Fruit fly (Drosophila melanogaster) whole organism: Measurements from ENCODE around the gene SmD2.

Source experiments
- CG8478 ChIP-seq: fragments of >200 bp; optimal IDR thresholded peaks from 2 replicates; lab custom pipeline; 2018; ENCODE audit warnings: inconsistent platforms
- Dll ChIP-seq: fragments of >200 bp; optimal IDR thresholded peaks from 2 replicates; lab custom pipeline; 2017
- EcR ChIP-seq, 2 experiments: fragments of >200 bp; optimal IDR thresholded peaks; 2 replicates each; lab custom pipeline; 2017; ENCODE audit warnings: missing biosample characterization in 2 of 2, missing genetic modification characterization in 2 of 2, missing genetic modification reagents in 2 of 2
- pan ChIP-seq: fragments of >200 bp; optimal IDR thresholded peaks from 2 replicates; lab custom pipeline; 2017
- psq ChIP-seq: fragments of >200 bp; optimal IDR thresholded peaks from 2 replicates; lab custom pipeline; 2017
- usp ChIP-seq: fragments of >200 bp; optimal IDR thresholded peaks from 2 replicates; lab custom pipeline; 2017; ENCODE audit warnings: missing biosample characterization, missing genetic modification characterization, mixed read lengths

SmD2 gene

dm6 chr3R:6345814-6346213 lies at the start of gene SmD2, which contains the start of gene CG18048:
TSS of gene SmD2 (minus strand) at chr3R:6345911.
TSS of gene CG18048 (plus strand) at chr3R:6346111.
- no peak for TF ChIP-seq EcR (GFP tag; optimal IDR thresholded peaks at IDR 0.05; lab: Kevin White, UChicago)
- TF ChIP-seq CG8478 (lab: Kevin White, UChicago) = no peak
- TF ChIP-seq usp = no peak
- TF ChIP-seq pan (lab: Kevin White, UChicago) = no peak
- no peak for TF ChIP-seq psq (lab: Kevin White, UChicago)
- no peak for TF ChIP-seq Dll (lab: Kevin White, UChicago)

DNA sequence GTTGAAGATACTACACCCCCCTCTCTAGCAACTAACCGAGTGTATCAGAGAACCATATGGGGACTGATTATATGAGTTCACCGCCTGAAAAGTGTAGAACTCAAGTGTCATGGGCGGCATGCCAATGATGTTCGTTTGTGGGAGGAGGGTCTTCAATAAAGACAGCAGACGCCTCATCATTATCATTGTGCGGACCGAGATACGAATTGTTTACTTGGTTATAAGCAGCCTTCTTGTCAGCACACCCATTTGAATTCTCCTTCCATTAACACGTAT lies 48.5 kb upstream of the SmD2 start:
- no peak for TF ChIP-seq EcR (GFP tag; optimal IDR thresholded peaks at IDR 0.05; lab: Kevin White, UChicago)
- TF ChIP-seq Dll (lab: Kevin White, UChicago) = no peak
- no peak for TF ChIP-seq psq (lab: Kevin White, UChicago)
- TF ChIP-seq pan (lab: Kevin White, UChicago) = no peak
- no peak for TF ChIP-seq CG8478 (lab: Kevin White, UChicago)
- TF ChIP-seq usp = no peak

DNA sequence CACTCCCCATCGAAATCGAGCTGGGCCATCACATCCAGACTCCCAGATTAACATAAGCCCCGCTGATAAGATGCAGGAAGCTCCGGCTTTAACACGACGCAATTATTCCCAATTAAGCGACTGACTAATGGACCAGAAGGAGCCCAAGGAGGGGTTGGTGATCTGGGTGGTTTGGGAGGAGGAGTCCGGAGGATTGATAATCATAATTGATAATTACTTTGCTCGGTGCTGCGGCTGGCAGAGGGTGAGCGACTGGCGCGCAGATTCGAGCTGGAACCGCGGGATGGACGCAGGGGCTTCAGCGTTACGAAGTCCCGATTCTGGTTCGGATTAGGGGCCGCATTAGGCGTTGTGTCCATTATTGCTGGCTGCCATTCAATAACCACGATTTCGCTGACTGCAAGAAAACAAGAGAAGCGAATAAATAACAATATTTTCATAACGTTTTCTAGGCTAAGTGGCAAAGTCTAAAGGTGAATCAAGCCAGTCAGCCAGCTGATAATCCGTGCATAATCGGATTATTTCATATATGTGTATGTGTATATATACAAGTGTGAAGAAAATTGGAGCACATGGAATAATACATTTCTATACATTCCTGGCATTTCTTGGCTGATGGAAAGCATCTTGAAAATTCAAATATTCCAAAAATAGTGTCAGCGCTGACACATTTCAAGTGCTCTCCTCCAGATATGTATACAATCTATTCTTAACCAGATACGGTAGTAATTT lies 48.0 kb upstream of the SmD2 start:
- no peak for TF ChIP-seq CG8478 (lab: Kevin White, UChicago)
- TF ChIP-seq Dll (lab: Kevin White, UChicago) = no peak
- TF ChIP-seq pan (lab: Kevin White, UChicago) = no peak
- TF ChIP-seq psq (lab: Kevin White, UChicago) = no peak
- no peak for TF ChIP-seq usp
- no peak for TF ChIP-seq EcR (GFP tag; optimal IDR thresholded peaks at IDR 0.05; lab: Kevin White, UChicago)

dm6 chr3R:6388414-6388830 lies 42.7 kb upstream of the SmD2 start:
- TF ChIP-seq EcR (GFP tag; optimal IDR thresholded peaks at IDR 0.05; lab: Kevin White, UChicago) (no peak), psq (lab: Kevin White, UChicago) (no peak), Dll (lab: Kevin White, UChicago) (no peak), pan (lab: Kevin White, UChicago) (no peak), CG8478 (lab: Kevin White, UChicago) (no peak), usp (no peak)

- no peak for TF ChIP-seq psq (lab: Kevin White, UChicago)
- no peak for TF ChIP-seq Dll (lab: Kevin White, UChicago)
- TF ChIP-seq CG8478 (lab: Kevin White, UChicago) = no peak
- TF ChIP-seq pan (lab: Kevin White, UChicago) = no peak
- TF ChIP-seq EcR (GFP tag; optimal IDR thresholded peaks at IDR 0.05; lab: Kevin White, UChicago) = no peak
- TF ChIP-seq usp = no peak
Measured at dm6 chr3R:6383466-6383769, 37.7 kb upstream of the SmD2 start.

- TF ChIP-seq usp (no peak), CG8478 (lab: Kevin White, UChicago) (peak; percentile 50)
Measured at dm6 chr3R:6382733-6383465, 37.2 kb upstream of the SmD2 start, which contains the start of gene gzl. TSS of gene gzl (plus strand) at chr3R:6382914.

dm6 chr3R:6381784-6382183 lies 36.1 kb upstream of the SmD2 start:
- TF ChIP-seq pan (lab: Kevin White, UChicago) (no peak), CG8478 (lab: Kevin White, UChicago) (no peak), EcR (GFP tag; optimal IDR thresholded peaks at IDR 0.05; lab: Kevin White, UChicago) (no peak), usp (no peak), Dll (lab: Kevin White, UChicago) (no peak), psq (lab: Kevin White, UChicago) (no peak)

dm6 chr3R:6380129-6380528 lies 34.4 kb upstream of the SmD2 start, which contains the start of the genes CG1024 and TfIIFalpha:
TSS of gene CG1024 (minus strand) at chr3R:6380328.
TSS of gene TfIIFalpha (plus strand) at chr3R:6380467.
- no peak for TF ChIP-seq usp
- TF ChIP-seq pan (lab: Kevin White, UChicago) = no peak
- TF ChIP-seq EcR (GFP tag; optimal IDR thresholded peaks at IDR 0.05; lab: Kevin White, UChicago) = no peak
- no peak for TF ChIP-seq psq (lab: Kevin White, UChicago)
- no peak for TF ChIP-seq CG8478 (lab: Kevin White, UChicago)
- no peak for TF ChIP-seq Dll (lab: Kevin White, UChicago)

- TF ChIP-seq usp (no peak), EcR (GFP tag; optimal IDR thresholded peaks at IDR 0.05; lab: Kevin White, UChicago) (no peak), psq (lab: Kevin White, UChicago) (no peak), Dll (lab: Kevin White, UChicago) (no peak), pan (lab: Kevin White, UChicago) (no peak), CG8478 (lab: Kevin White, UChicago) (no peak)
Measured at dm6 chr3R:6377497-6377896, 31.8 kb upstream of the SmD2 start, which contains the start of gene CG42537. TSS of gene CG42537 (plus strand) at chr3R:6377797.

DNA sequence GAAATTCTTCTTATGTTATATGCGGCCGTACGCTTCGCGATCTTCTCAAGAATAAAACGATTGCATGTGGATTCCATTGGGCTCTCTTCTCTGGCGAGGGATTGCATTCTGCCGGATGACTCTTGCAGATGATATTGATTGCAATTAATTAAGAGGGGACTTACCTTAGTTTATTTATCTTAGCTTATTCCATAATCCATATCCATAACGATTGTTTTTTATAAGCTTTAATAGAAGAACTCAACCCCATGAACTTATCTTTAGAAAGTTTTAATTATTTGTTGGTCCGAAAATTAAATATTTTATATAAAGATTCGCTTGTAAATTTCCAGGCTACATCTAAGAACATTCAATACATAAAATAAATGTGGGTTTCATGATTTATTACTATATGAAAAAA lies 30.2 kb upstream of the SmD2 start, which contains the start of gene CRAT:
CRAT (minus strand) TSS at position 101 of the 400 bp plus-strand sequence.
- no peak for TF ChIP-seq CG8478 (lab: Kevin White, UChicago)
- no peak for TF ChIP-seq EcR (GFP tag; optimal IDR thresholded peaks at IDR 0.05; lab: Kevin White, UChicago)
- no peak for TF ChIP-seq pan (lab: Kevin White, UChicago)
- TF ChIP-seq usp = no peak
- no peak for TF ChIP-seq Dll (lab: Kevin White, UChicago)
- TF ChIP-seq psq (lab: Kevin White, UChicago) = no peak

- TF ChIP-seq Dll (lab: Kevin White, UChicago) = no peak
Measured at dm6 chr3R:6374307-6374574, 28.5 kb upstream of the SmD2 start, which contains the start of gene CG42564. TSS of gene CG42564 (plus strand) at chr3R:6374475.
